Worm (Caenorhabditis elegans) whole organism, L1 larva: ENCODE results near the gene klp-7.
A peak's percentile ranks its signal among the peaks of the same experiment; 100 is the strongest.
"Not testable (repeated sequence)": the region's sequence is repeated elsewhere in the genome, so short reads cannot be mapped to it uniquely, and the experiment has no call there.

ENCODE experiments used
- C34B4.2 ChIP-seq: sonication (generic microtip); optimal IDR thresholded peaks from 2 replicates; lab custom pipeline; 2017; ENCODE audit warnings: mild to moderate bottlenecking, missing genetic modification characterization, missing compliant biosample characterization
- F16B12.6 ChIP-seq: fragments of 150-350 bp; optimal IDR thresholded peaks from 2 replicates; lab custom pipeline; 2014; ENCODE audit warnings: missing biosample characterization, missing genetic modification characterization
- ceh-8 ChIP-seq: fragments of 200-800 bp; sonication (Bioruptor generic); optimal IDR thresholded peaks from 2 replicates; lab custom pipeline; 2018; ENCODE audit warnings: mild to moderate bottlenecking, missing genetic modification characterization, moderate library complexity, missing compliant biosample characterization
- ceh-88 ChIP-seq: fragments of 200-800 bp; sonication (Bioruptor generic); IDR thresholded peaks from 2 replicates; pipeline ENCODE4 v1.3.6; 2022; ENCODE audit warnings: missing genetic modification characterization, missing compliant biosample characterization
- ceh-90 ChIP-seq: sonication (generic microtip); optimal IDR thresholded peaks from 2 replicates; lab custom pipeline; 2016; ENCODE audit warnings: missing genetic modification characterization, missing compliant biosample characterization
- ces-1 ChIP-seq: fragments of 150-350 bp; optimal IDR thresholded peaks from 2 replicates; lab custom pipeline; 2014; ENCODE audit warnings: missing biosample characterization, missing genetic modification reagents, missing genetic modification characterization
- dpl-1 ChIP-seq, 3 experiments: fragments of 150-350 bp in 2 of 3; sonication (generic microtip) in 1 of 3; optimal IDR thresholded peaks; 2 replicates each; lab custom pipeline; 2014 to 2017; ENCODE audit warnings: missing biosample characterization in 3 of 3, missing genetic modification characterization in 3 of 3, missing genetic modification reagents in 3 of 3
- efl-3 ChIP-seq: fragments of 200-800 bp; sonication (Bioruptor generic); optimal IDR thresholded peaks from 2 replicates; lab custom pipeline; 2018; ENCODE audit warnings: mild to moderate bottlenecking, missing genetic modification characterization, missing compliant biosample characterization
- egl-13 ChIP-seq: sonication (generic microtip); optimal IDR thresholded peaks from 2 replicates; lab custom pipeline; 2016; ENCODE audit warnings: missing genotype, missing genetic modification reagents, missing genetic modification characterization, missing compliant biosample characterization
- elt-2 ChIP-seq: sonication (generic microtip); optimal IDR thresholded peaks from 2 replicates; lab custom pipeline; 2016; ENCODE audit warnings: missing genetic modification characterization, mild to moderate bottlenecking, inconsistent platforms, missing compliant biosample characterization, missing genetic modification reagents
- elt-3 ChIP-seq, 6 experiments: fragments of 150-350 bp in 1 of 6; sonication (generic microtip); optimal IDR thresholded peaks; 2 replicates each; lab custom pipeline; 2017 to 2018; ENCODE audit warnings: missing biosample characterization in 6 of 6, missing genetic modification characterization in 6 of 6, inconsistent platforms in 1 of 6
- fkh-10 ChIP-seq: sonication (generic microtip); optimal IDR thresholded peaks from 2 replicates; lab custom pipeline; 2017; ENCODE audit warnings: missing biosample characterization, missing genetic modification reagents, missing genetic modification characterization
- fkh-8 ChIP-seq: sonication (generic microtip); optimal IDR thresholded peaks from 2 replicates; lab custom pipeline; 2016; ENCODE audit warnings: mild to moderate bottlenecking, missing genetic modification characterization, missing compliant biosample characterization
- fos-1 ChIP-seq: fragments of 150-350 bp; optimal IDR thresholded peaks from 2 replicates; lab custom pipeline; 2014; ENCODE audit warnings: missing biosample characterization, missing genetic modification characterization
- hlh-17 ChIP-seq: fragments of 200-800 bp; sonication (Bioruptor generic); optimal IDR thresholded peaks from 2 replicates; lab custom pipeline; 2018; ENCODE audit warnings: missing genetic modification characterization, mild to moderate bottlenecking, missing compliant biosample characterization, moderate library complexity, borderline replicate concordance
- hlh-4 ChIP-seq: sonication (generic microtip); optimal IDR thresholded peaks from 2 replicates; lab custom pipeline; 2016; ENCODE audit warnings: mild to moderate bottlenecking, missing genetic modification characterization, missing compliant biosample characterization
- hpl-2 ChIP-seq: fragments of 150-350 bp; optimal IDR thresholded peaks from 2 replicates; lab custom pipeline; 2014; ENCODE audit warnings: missing biosample characterization, missing genetic modification reagents, missing genetic modification characterization
- jun-1 ChIP-seq: fragments of 150-350 bp; optimal IDR thresholded peaks from 2 replicates; lab custom pipeline; 2014; ENCODE audit warnings: missing biosample characterization, missing genetic modification reagents, missing genetic modification characterization
- lir-3 ChIP-seq: sonication (generic microtip); optimal IDR thresholded peaks from 2 replicates; lab custom pipeline; 2016; ENCODE audit warnings: mild to moderate bottlenecking, missing genetic modification characterization, moderate library complexity, missing compliant biosample characterization; ENCODE audit not compliant: poor library complexity
- mab-9 ChIP-seq: fragments of 200-800 bp; sonication (Bioruptor generic); IDR thresholded peaks from 2 replicates; pipeline ENCODE4 v1.3.6; 2022; ENCODE audit warnings: missing genetic modification reagents, missing genetic modification characterization, missing compliant biosample characterization
- mdl-1 ChIP-seq, 2 experiments: fragments of 150-350 bp; optimal IDR thresholded peaks; 2 replicates each; lab custom pipeline; 2014 to 2017; ENCODE audit warnings: missing biosample characterization in 2 of 2, missing genetic modification characterization in 2 of 2, inconsistent platforms in 1 of 2
- mef-2 ChIP-seq: fragments of 150-350 bp; optimal IDR thresholded peaks from 2 replicates; lab custom pipeline; 2014; ENCODE audit warnings: missing biosample characterization, missing genetic modification characterization
- nhr-11 ChIP-seq: fragments of 150-350 bp; optimal IDR thresholded peaks from 2 replicates; lab custom pipeline; 2014; ENCODE audit warnings: missing biosample characterization, missing genetic modification characterization
- nhr-12 ChIP-seq: sonication (generic microtip); optimal IDR thresholded peaks from 2 replicates; lab custom pipeline; 2017; ENCODE audit warnings: missing biosample characterization, missing genetic modification characterization
- nhr-19 ChIP-seq: fragments of 200-800 bp; sonication (Bioruptor generic); conservative IDR thresholded peaks from 2 replicates; pipeline ENCODE4 v1.3.6; 2022; ENCODE audit warnings: missing genetic modification characterization, missing compliant biosample characterization
- nhr-20 ChIP-seq: sonication (generic microtip); optimal IDR thresholded peaks from 2 replicates; lab custom pipeline; 2016; ENCODE audit warnings: mild to moderate bottlenecking, missing genetic modification characterization, missing compliant biosample characterization
- nhr-237 ChIP-seq: fragments of 150-350 bp; optimal IDR thresholded peaks from 2 replicates; lab custom pipeline; 2014; ENCODE audit warnings: missing biosample characterization, missing genetic modification characterization
- nhr-28 ChIP-seq: fragments of 150-350 bp; optimal IDR thresholded peaks from 2 replicates; lab custom pipeline; 2014; ENCODE audit warnings: missing biosample characterization, missing genetic modification characterization
- nhr-76 ChIP-seq: sonication (generic microtip); optimal IDR thresholded peaks from 2 replicates; lab custom pipeline; 2017; ENCODE audit warnings: missing biosample characterization, missing genetic modification characterization
- nhr-84 ChIP-seq: sonication (generic microtip); optimal IDR thresholded peaks from 2 replicates; lab custom pipeline; 2017; ENCODE audit warnings: missing biosample characterization, missing genetic modification characterization
- pqm-1 ChIP-seq: sonication (generic microtip); optimal IDR thresholded peaks from 3 replicates; lab custom pipeline; 2017; ENCODE audit warnings: missing biosample characterization, missing genetic modification characterization
- rnt-1 ChIP-seq: sonication (generic microtip); optimal IDR thresholded peaks from 2 replicates; lab custom pipeline; 2016; ENCODE audit warnings: mild to moderate bottlenecking, missing genetic modification characterization, moderate library complexity, missing compliant biosample characterization
- snpc-4 ChIP-seq: fragments of 150-350 bp; optimal IDR thresholded peaks from 2 replicates; lab custom pipeline; 2014; ENCODE audit warnings: missing biosample characterization, missing genetic modification characterization
- snu-23 ChIP-seq: sonication (generic microtip); optimal IDR thresholded peaks from 2 replicates; lab custom pipeline; 2016; ENCODE audit warnings: missing genetic modification characterization, missing compliant biosample characterization
- tbx-2 ChIP-seq: sonication (generic microtip); optimal IDR thresholded peaks from 2 replicates; lab custom pipeline; 2016; ENCODE audit warnings: missing genetic modification characterization, missing compliant biosample characterization
- unc-130 ChIP-seq: fragments of 150-350 bp; optimal IDR thresholded peaks from 2 replicates; lab custom pipeline; 2017; ENCODE audit warnings: missing biosample characterization, missing genetic modification characterization, inconsistent platforms
- unc-30 ChIP-seq: sonication (generic microtip); optimal IDR thresholded peaks from 2 replicates; lab custom pipeline; 2017; ENCODE audit warnings: missing biosample characterization, missing genetic modification characterization
- unc-86 ChIP-seq: sonication (generic microtip); optimal IDR thresholded peaks from 2 replicates; lab custom pipeline; 2016; ENCODE audit warnings: missing genetic modification characterization, missing compliant biosample characterization
- unc-98 ChIP-seq: fragments of 200-800 bp; sonication (Bioruptor generic); IDR thresholded peaks from 2 replicates; pipeline ENCODE4 v1.3.6; 2022; ENCODE audit warnings: missing genetic modification characterization, missing compliant biosample characterization
- xbp-1 ChIP-seq: sonication (generic microtip); optimal IDR thresholded peaks from 2 replicates; lab custom pipeline; 2016; ENCODE audit warnings: missing genetic modification characterization, missing compliant biosample characterization
- zag-1 ChIP-seq: fragments of 150-350 bp; optimal IDR thresholded peaks from 2 replicates; lab custom pipeline; 2014; ENCODE audit warnings: missing biosample characterization, missing genetic modification characterization
- ztf-11 ChIP-seq, 2 experiments: sonication (generic microtip); optimal IDR thresholded peaks; 2 replicates each; lab custom pipeline; 2016 to 2017; ENCODE audit warnings: missing genetic modification characterization in 2 of 2, missing biosample characterization in 1 of 2, missing compliant biosample characterization in 1 of 2

The klp-7 gene

DNA sequence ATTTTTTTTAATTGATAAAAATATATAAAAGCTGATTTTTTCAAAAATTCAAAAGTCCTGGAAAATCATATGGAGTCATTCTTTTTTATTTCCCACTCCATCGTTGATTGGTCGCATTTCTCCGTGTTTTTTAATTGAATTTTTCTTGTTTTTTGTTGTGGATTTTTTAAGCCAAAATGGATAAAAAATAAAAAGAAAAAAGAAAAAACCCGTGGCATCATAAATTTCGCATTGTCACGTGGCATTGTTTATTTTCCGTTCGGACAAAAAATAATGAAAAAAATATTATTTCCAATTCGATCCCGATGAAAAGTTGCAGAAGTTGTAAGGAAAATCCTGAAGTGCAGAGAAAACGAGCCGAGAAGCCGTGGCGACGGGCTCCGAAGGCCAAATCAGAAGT lies at the start of gene klp-7:
TSS of gene klp-7 (plus strand) at position 301 of the 400 bp plus-strand sequence.
- not testable (repeated sequence) for TF ChIP-seq unc-86, zag-1, xbp-1 (tag; lab: Kevin White, UChicago)
- TF ChIP-seq, all 84 proteins: peak for 0; not testable (repeated sequence) for 84

DNA sequence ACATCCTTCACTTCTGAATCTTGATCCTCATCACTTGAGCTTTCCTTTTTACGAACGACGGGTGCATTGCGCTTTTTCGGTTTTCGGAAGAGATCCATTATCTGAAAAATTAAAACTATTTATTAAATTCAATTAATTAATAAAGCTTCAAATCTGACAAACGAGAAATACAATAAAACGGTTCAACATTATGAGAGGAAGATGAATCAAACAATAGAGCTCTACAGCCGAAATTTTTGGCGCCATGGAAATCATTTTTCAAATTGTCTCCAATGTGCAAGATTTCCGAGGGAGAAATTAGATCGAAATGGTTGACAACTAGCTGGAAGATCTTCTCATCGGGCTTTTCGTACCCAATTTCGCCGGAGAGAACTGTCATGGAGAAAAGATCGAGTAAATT lies 48.2 kb upstream of the klp-7 start, which contains the start of gene rnf-113:
TSS of gene rnf-113 (minus strand) at position 101 of the 400 bp plus-strand sequence.
- TF ChIP-seq nhr-12 (tag; lab: Kevin White, UChicago) = no peak
- no peak for TF ChIP-seq F16B12.6 (tag; lab: Kevin White, UChicago)
- no peak for TF ChIP-seq hlh-4 (tag; lab: Kevin White, UChicago)
- no peak for TF ChIP-seq ces-1 (GFP tag; lab: Kevin White, UChicago)
- TF ChIP-seq nhr-19 = no peak
- no peak for TF ChIP-seq egl-13 (tag; lab: Kevin White, UChicago)
- TF ChIP-seq nhr-237 (tag; lab: Kevin White, UChicago) = no peak
- TF ChIP-seq nhr-84 (tag; lab: Kevin White, UChicago) = no peak

DNA sequence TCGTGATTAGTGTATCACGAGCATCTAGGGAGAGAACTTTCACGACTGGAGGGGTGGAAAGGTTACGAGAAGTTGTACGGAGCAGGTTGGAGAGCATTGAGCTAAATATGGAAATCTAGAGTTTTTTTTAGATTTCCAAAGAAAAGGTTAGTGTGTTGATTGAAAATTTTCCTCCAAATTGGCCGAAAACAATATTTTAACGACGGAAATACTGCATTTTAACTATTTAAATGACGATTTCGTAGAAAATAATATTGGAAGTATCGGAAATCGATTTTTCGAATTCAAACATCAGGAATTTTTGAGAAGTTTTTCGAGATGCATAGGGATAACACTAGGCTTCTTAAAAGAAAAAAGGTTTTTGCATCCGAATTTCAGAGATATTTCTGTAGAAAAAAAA lies 47.3 kb upstream of the klp-7 start, which contains the start of gene K01G5.10:
TSS of gene K01G5.10 (minus strand) at position 101 of the 400 bp plus-strand sequence.
- TF ChIP-seq unc-30 (tag; lab: Kevin White, UChicago) (no peak), mef-2 (tag; lab: Kevin White, UChicago) (no peak)

- peak; percentile 84 for TF ChIP-seq ceh-90 (tag; lab: Kevin White, UChicago)
- TF ChIP-seq C34B4.2 (tag; lab: Kevin White, UChicago) = peak; percentile 96
- peak; percentile 100 for TF ChIP-seq jun-1 (tag; lab: Kevin White, UChicago)
- TF ChIP-seq fos-1 (tag; lab: Kevin White, UChicago) = peak; percentile 99
- TF ChIP-seq ztf-11 (tag; optimal IDR thresholded peaks at IDR 0.05; lab: Kevin White, UChicago) = peak in 1 of 2 experiments; percentile 100
- TF ChIP-seq pqm-1 (tag; lab: Kevin White, UChicago) = peak; percentile 93
- TF ChIP-seq mab-9 (GFP tag; lab: Robert Waterston, UW) = peak; percentile 100
- peak; percentile 81 for TF ChIP-seq efl-3
- TF ChIP-seq nhr-20 (tag; lab: Kevin White, UChicago) = peak; percentile 100
- TF ChIP-seq unc-130 (tag; lab: Kevin White, UChicago) = peak; percentile 100
- peak; percentile 95 to 99 (median 98) for TF ChIP-seq elt-3 (tag; optimal IDR thresholded peaks at IDR 0.05; lab: Kevin White, UChicago)
- TF ChIP-seq hpl-2 (GFP tag; lab: Kevin White, UChicago) = no peak
- TF ChIP-seq unc-98 (GFP tag; lab: Robert Waterston, UW) = peak; percentile 100
- peak; percentile 100 for TF ChIP-seq rnt-1 (tag; lab: Kevin White, UChicago)
- TF ChIP-seq nhr-12 (tag; lab: Kevin White, UChicago) = peak; percentile 76
- peak; percentile 100 for TF ChIP-seq dpl-1 (GFP tag; optimal IDR thresholded peaks at IDR 0.05; lab: Kevin White, UChicago)
- peak; percentile 57 for TF ChIP-seq nhr-28 (tag; lab: Kevin White, UChicago)
- peak; percentile 100 for TF ChIP-seq fkh-8 (tag; lab: Kevin White, UChicago)
- no peak for TF ChIP-seq hlh-17
- peak; percentile 100 for TF ChIP-seq ceh-88
- TF ChIP-seq snpc-4 (tag; lab: Kevin White, UChicago) = peak; percentile 93
- peak; percentile 94 for TF ChIP-seq mef-2 (tag; lab: Kevin White, UChicago)
- TF ChIP-seq xbp-1 (tag; lab: Kevin White, UChicago) = peak; percentile 99
- peak; percentile 98 for TF ChIP-seq nhr-11 (tag; lab: Kevin White, UChicago)
- peak; percentile 80 for TF ChIP-seq F16B12.6 (tag; lab: Kevin White, UChicago)
- peak; percentile 99 for TF ChIP-seq lir-3 (tag; lab: Kevin White, UChicago)
- TF ChIP-seq tbx-2 (tag; lab: Kevin White, UChicago) = peak; percentile 100
- peak; percentile 99 for TF ChIP-seq ceh-8 (GFP tag; lab: Kevin White, UChicago)
- TF ChIP-seq snu-23 = peak; percentile 100
- TF ChIP-seq mdl-1 (tag; optimal IDR thresholded peaks at IDR 0.05; lab: Kevin White, UChicago) = peak; percentile 96 to 100
- TF ChIP-seq elt-2 = peak; percentile 97
- TF ChIP-seq zag-1 (tag; lab: Kevin White, UChicago) = peak; percentile 96
- peak; percentile 96 for TF ChIP-seq nhr-76
- TF ChIP-seq ces-1 (GFP tag; lab: Kevin White, UChicago) = peak; percentile 91
- peak; percentile 19 for TF ChIP-seq unc-30 (tag; lab: Kevin White, UChicago)
- peak; percentile 100 for TF ChIP-seq fkh-10 (GFP tag; lab: Kevin White, UChicago)
Observed at ce11 chrIII:10759050-10760023, 46.4 kb upstream of the klp-7 start, which contains the start of gene tasp-1. TSS of gene tasp-1 (plus strand) at chrIII:10759307.
